Worm (Caenorhabditis elegans) whole organism, midembryonic: ENCODE results near the gene M05D6.1.

ENCODE experiments used
- cog-1 ChIP-seq: sonication (generic microtip); optimal IDR thresholded peaks from 2 replicates; lab custom pipeline; 2016; ENCODE audit warnings: missing genetic modification characterization, missing compliant biosample characterization
- flt-1 ChIP-seq: fragments of 200-800 bp; sonication (Bioruptor generic); IDR thresholded peaks from 2 replicates; pipeline ENCODE4 v1.3.6; 2022; ENCODE audit warnings: missing genetic modification characterization, missing compliant biosample characterization
- klf-2 ChIP-seq: fragments of 200-800 bp; sonication (Bioruptor generic); conservative IDR thresholded peaks from 2 replicates; pipeline ENCODE4 v1.3.6; 2022; ENCODE audit warnings: missing genetic modification reagents, missing genetic modification characterization, missing compliant biosample characterization
- med-1 ChIP-seq: sonication (generic microtip); optimal IDR thresholded peaks from 2 replicates; lab custom pipeline; 2017; ENCODE audit warnings: missing genetic modification characterization, mild to moderate bottlenecking, missing compliant biosample characterization, antibody characterized with exemption, missing genetic modification reagents; ENCODE audit not compliant: insufficient read depth
- ref-1 ChIP-seq: fragments of 200-800 bp; sonication (Bioruptor generic); conservative IDR thresholded peaks from 2 replicates; pipeline ENCODE4 v1.3.6; 2022; ENCODE audit warnings: missing genetic modification reagents, missing genetic modification characterization, missing compliant biosample characterization
- tab-1 ChIP-seq: fragments of 200-800 bp; sonication (Bioruptor generic); IDR thresholded peaks from 2 replicates; pipeline ENCODE4 v1.3.6; 2022; ENCODE audit warnings: missing genetic modification characterization, missing compliant biosample characterization
- ztf-23 ChIP-seq: fragments of 200-800 bp; sonication (Bioruptor generic); IDR thresholded peaks from 2 replicates; pipeline ENCODE4 v1.3.6; 2022; ENCODE audit warnings: missing genetic modification reagents, missing genetic modification characterization, missing compliant biosample characterization
- ztf-29 ChIP-seq: fragments of 200-800 bp; sonication (Bioruptor generic); IDR thresholded peaks from 2 replicates; pipeline ENCODE4 v1.3.6; 2022; ENCODE audit warnings: missing genetic modification reagents, missing genetic modification characterization, missing compliant biosample characterization

DNA sequence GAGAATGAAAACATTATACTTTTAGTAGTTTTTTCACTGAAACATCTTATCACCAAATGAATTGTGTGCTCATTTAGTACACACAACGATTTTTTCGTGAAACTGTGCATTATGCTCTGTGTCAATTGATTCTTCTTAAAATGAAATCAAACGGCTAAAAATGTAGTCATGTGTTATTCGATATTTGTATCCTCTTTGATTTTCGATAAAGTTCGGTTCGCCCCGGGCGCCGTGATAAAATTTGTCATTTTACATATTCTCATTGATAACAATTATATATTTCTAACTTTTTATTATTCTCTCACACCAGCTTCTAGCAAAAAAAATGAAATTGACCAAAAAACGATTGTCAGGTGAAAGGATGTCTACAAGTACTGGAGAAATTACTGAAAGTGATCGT is 39.5 kb upstream of the M05D6.1 start, which contains the start of gene ctg-2:
- no peak for TF ChIP-seq med-1
- no peak for TF ChIP-seq ztf-29 (GFP tag; lab: Robert Waterston, UW)
- TF ChIP-seq cog-1, result no peak
- no peak for TF ChIP-seq ztf-23 (GFP tag; lab: Robert Waterston, UW)
- TF ChIP-seq klf-2, result no peak
- no peak for TF ChIP-seq ref-1 (GFP tag; lab: Robert Waterston, UW)
- TF ChIP-seq flt-1 (GFP tag; lab: Robert Waterston, UW), result no peak
- TF ChIP-seq tab-1 (GFP tag; lab: Robert Waterston, UW), result no peak
